Fruit fly (Drosophila melanogaster) whole organism, embryonic: ENCODE results near the gene tth.

Source experiments
- CG15479 ChIP-seq: fragments of 200-800 bp; sonication (Bioruptor generic); optimal IDR thresholded peaks from 3 replicates; lab custom pipeline; 2019; ENCODE audit warnings: missing biosample characterization, mild to moderate bottlenecking, missing genetic modification characterization, moderate library complexity
- CG2889 ChIP-seq: fragments of 200-800 bp; sonication (Bioruptor generic); IDR thresholded peaks from 3 replicates; pipeline ENCODE4 v1.3.6; 2022; ENCODE audit warnings: missing biosample characterization, missing genetic modification characterization
- CG8478 ChIP-seq: fragments of >200 bp; optimal IDR thresholded peaks from 2 replicates; lab custom pipeline; 2018
- CrebB ChIP-seq: fragments of 200-800 bp; sonication (Bioruptor generic); optimal IDR thresholded peaks from 3 replicates; lab custom pipeline; 2018; ENCODE audit warnings: missing biosample characterization, mild to moderate bottlenecking, missing genetic modification characterization
- Dp ChIP-seq: fragments of 200-800 bp; sonication (Bioruptor generic); optimal IDR thresholded peaks from 2 replicates; lab custom pipeline; 2018; ENCODE audit warnings: missing biosample characterization, mild to moderate bottlenecking, missing genetic modification characterization, moderate library complexity
- MESR4 ChIP-seq: fragments of 200-800 bp; sonication (Bioruptor generic); optimal IDR thresholded peaks from 2 replicates; lab custom pipeline; 2018; ENCODE audit warnings: missing biosample characterization, mild to moderate bottlenecking, missing genetic modification characterization, moderate library complexity
- Ravus ChIP-seq: fragments of 200-800 bp; sonication (Bioruptor generic); IDR thresholded peaks from 2 replicates; pipeline ENCODE4 v1.3.6; 2022; ENCODE audit warnings: missing biosample characterization, missing genetic modification characterization
- sim ChIP-seq: fragments of 200-800 bp; sonication (Bioruptor generic); IDR thresholded peaks from 2 replicates; pipeline ENCODE4 v1.3.6; 2022; ENCODE audit warnings: missing biosample characterization, missing genetic modification characterization
- ttk ChIP-seq: fragments of 200-800 bp; sonication (Bioruptor generic); IDR thresholded peaks from 2 replicates; pipeline ENCODE4 v2.1.2; 2022; ENCODE audit warnings: missing biosample characterization, missing genetic modification characterization
- zfh2 ChIP-seq: fragments of 200-800 bp; sonication (Bioruptor generic); optimal IDR thresholded peaks from 2 replicates; lab custom pipeline; 2016; ENCODE audit warnings: missing biosample characterization, missing genetic modification characterization

dm6 chrX:13634254-13634999, 18.0 kb upstream of the tth start:
- TF ChIP-seq CG15479 (GFP tag; lab: Kevin White, UChicago) (peak; percentile 94), CG2889 (GFP tag; lab: Robert Waterston, UW) (no peak), sim (no peak), ttk (GFP tag; lab: Robert Waterston, UW) (no peak), Dp (GFP tag; lab: Kevin White, UChicago) (no peak), CrebB (tag; lab: Kevin White, UChicago) (peak; percentile 33), MESR4 (GFP tag; lab: Kevin White, UChicago) (no peak), CG8478 (lab: Kevin White, UChicago) (no peak), Ravus (GFP tag; lab: Robert Waterston, UW) (no peak), zfh2 (GFP tag; lab: Kevin White, UChicago) (peak; percentile 71)
